Fruit fly (Drosophila melanogaster): ENCODE data around the gene CG31431.

DNA sequence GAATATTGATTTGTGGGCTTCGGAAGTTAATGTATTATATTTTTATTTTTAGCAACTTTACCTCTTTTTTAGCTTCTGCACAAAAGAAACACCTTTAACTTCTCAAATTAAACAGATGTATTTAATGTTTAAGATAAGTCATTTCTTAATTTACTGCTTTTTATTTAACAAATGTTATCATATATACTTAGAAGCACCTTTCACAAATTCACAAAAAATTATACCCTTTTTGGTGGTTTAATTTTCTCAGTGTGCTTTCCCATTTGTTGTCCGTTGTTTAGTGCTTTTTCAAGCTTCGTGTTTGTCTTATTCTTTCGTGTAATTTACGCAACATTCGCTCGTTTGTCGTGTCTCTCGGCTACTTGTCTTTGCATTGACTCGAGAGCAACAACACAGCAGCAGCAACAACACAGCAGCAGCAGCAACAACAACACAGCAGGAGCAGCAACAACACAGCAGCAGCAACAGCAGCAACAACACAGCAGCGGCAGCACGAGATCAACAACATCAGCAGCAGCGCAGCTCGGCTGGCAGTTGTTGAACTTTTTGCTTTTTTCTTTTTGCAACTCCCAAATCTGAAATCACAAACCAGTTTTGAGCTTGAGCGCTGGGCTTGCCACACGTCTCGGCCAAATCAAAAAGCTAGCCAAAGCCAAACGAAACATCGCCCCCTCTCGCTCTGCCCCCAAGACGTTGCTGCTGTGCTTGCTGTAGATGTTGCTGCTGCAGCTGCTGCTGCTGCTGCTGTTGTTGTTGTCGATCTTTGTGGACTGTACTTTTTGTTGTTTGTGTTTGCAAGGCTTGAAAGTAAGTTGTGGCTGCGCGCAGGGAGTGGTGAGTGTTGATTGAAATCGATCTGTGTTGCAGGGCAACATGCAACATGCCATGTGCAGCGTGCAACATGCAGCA is 33.2 kb upstream of the CG31431 start:
- TF ChIP-seq h (GFP tag; optimal IDR thresholded peaks at IDR 0.05) (no peak), dmrt93B (GFP tag; optimal IDR thresholded peaks at IDR 0.05) (peak; percentile 31), lola (GFP tag; optimal IDR thresholded peaks at IDR 0.05) (no peak), CG9705 (GFP tag; optimal IDR thresholded peaks at IDR 0.05) (no peak), br (GFP tag; optimal IDR thresholded peaks at IDR 0.05) (no peak), Abd-B (GFP tag; optimal IDR thresholded peaks at IDR 0.05) (no peak), Sp1 (GFP tag; optimal IDR thresholded peaks at IDR 0.05) (no peak), OdsH (GFP tag; optimal IDR thresholded peaks at IDR 0.05) (no peak), Myc (optimal IDR thresholded peaks at IDR 0.05) (no peak), HLH106 (tag; optimal IDR thresholded peaks at IDR 0.05) (no peak), Dif (GFP tag; optimal IDR thresholded peaks at IDR 0.05; ENCODE audit: partially characterized antibody) (no peak), sage (GFP tag; optimal IDR thresholded peaks at IDR 0.05) (peak; percentile 7), sv (GFP tag; optimal IDR thresholded peaks at IDR 0.05) (no peak), fru (GFP tag; optimal IDR thresholded peaks at IDR 0.05) (peak; percentile 77)
